Worm (Caenorhabditis elegans) whole organism, L2 larva: ENCODE data around the gene inx-6.
A peak's percentile ranks its signal among the peaks of the same experiment; 100 is the strongest.

Experiments
- lsy-2 ChIP-seq, 2 experiments: fragments of 150-350 bp in 1 of 2; sonication (generic microtip) in 1 of 2; optimal IDR thresholded peaks; 2 replicates each; lab custom pipeline; 2014 to 2017; ENCODE audit warnings: missing biosample characterization in 2 of 2, missing genetic modification characterization in 2 of 2
- mab-5 ChIP-seq: fragments of 150-350 bp; optimal IDR thresholded peaks from 2 replicates; lab custom pipeline; 2014; ENCODE audit warnings: missing biosample characterization, missing genetic modification characterization
- nhr-6 ChIP-seq: fragments of 150-350 bp; optimal IDR thresholded peaks from 2 replicates; lab custom pipeline; 2014; ENCODE audit warnings: missing biosample characterization, missing genetic modification characterization
- unc-39 ChIP-seq: fragments of 150-350 bp; optimal IDR thresholded peaks from 2 replicates; lab custom pipeline; 2014; ENCODE audit warnings: missing biosample characterization, missing genetic modification characterization
- ztf-4 ChIP-seq: fragments of 150-350 bp; optimal IDR thresholded peaks from 2 replicates; lab custom pipeline; 2014; ENCODE audit warnings: missing biosample characterization, missing genetic modification characterization

DNA sequence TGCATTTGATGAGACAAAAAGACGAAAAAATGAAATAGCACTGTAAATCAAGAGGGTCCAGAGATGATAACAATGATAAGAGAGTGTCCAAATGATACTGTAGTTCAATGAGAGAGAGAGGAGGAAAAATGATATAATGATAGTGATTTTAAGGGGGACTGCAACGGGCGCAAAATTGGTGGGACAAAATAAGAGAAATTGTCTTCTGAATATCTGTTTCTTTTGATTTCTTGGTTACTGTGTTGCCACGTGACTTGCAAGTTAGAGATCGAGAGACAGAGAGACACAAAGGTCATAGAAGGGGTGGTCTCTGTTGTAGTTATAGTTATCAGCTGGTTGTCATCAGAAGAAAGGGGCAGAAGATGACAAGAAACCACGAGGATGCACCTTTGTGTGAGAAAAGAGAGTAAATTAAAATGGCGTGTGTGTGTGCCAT is 30.4 kb upstream of the inx-6 start:
- TF ChIP-seq unc-39 (tag; lab: Kevin White, UChicago) = no peak
- no peak for TF ChIP-seq mab-5 (tag; lab: Kevin White, UChicago)
- peak in 1 of 2 experiments; percentile 42 for TF ChIP-seq lsy-2 (tag; optimal IDR thresholded peaks at IDR 0.05; lab: Kevin White, UChicago)
- peak; percentile 38 for TF ChIP-seq nhr-6 (tag; lab: Kevin White, UChicago)
- TF ChIP-seq ztf-4 = no peak
